Worm (Caenorhabditis elegans) whole organism, early embryonic: ENCODE measurements around the gene fbxc-17.
"Not testable (repeated sequence)": the region's sequence is repeated elsewhere in the genome, so short reads cannot be mapped to it uniquely, and the experiment has no call there.

Experiments used
- B0310.2 ChIP-seq: sonication (generic microtip); optimal IDR thresholded peaks from 2 replicates; lab custom pipeline; 2016; ENCODE audit warnings: mild to moderate bottlenecking, missing genetic modification characterization, missing compliant biosample characterization
- F13C5.2 ChIP-seq: sonication (generic microtip); optimal IDR thresholded peaks from 2 replicates; lab custom pipeline; 2017; ENCODE audit warnings: mild to moderate bottlenecking, missing genetic modification characterization, inconsistent platforms, missing compliant biosample characterization
- aly-1 ChIP-seq: sonication (generic microtip); optimal IDR thresholded peaks from 2 replicates; lab custom pipeline; 2016; ENCODE audit warnings: missing genetic modification characterization, missing compliant biosample characterization
- ama-1 ChIP-seq: fragments of 150-350 bp; optimal IDR thresholded peaks from 2 replicates; lab custom pipeline; 2014
- ceh-13 ChIP-seq: fragments of 200-800 bp; sonication (Bioruptor generic); optimal IDR thresholded peaks from 2 replicates; lab custom pipeline; 2018; ENCODE audit warnings: mild to moderate bottlenecking, missing genetic modification characterization, missing compliant biosample characterization
- ceh-36 ChIP-seq: sonication (generic microtip); optimal IDR thresholded peaks from 2 replicates; lab custom pipeline; 2016; ENCODE audit warnings: missing genetic modification characterization, inconsistent platforms, missing compliant biosample characterization
- ets-7 ChIP-seq: sonication (generic microtip); optimal IDR thresholded peaks from 2 replicates; lab custom pipeline; 2016; ENCODE audit warnings: missing genotype, missing genetic modification characterization, missing compliant biosample characterization
- flt-1 ChIP-seq: fragments of 200-800 bp; sonication (Bioruptor generic); IDR thresholded peaks from 2 replicates; pipeline ENCODE4 v1.3.6; 2022; ENCODE audit warnings: missing genetic modification characterization, missing compliant biosample characterization
- hmbx-1 ChIP-seq: sonication (generic microtip); optimal IDR thresholded peaks from 2 replicates; lab custom pipeline; 2016; ENCODE audit warnings: mild to moderate bottlenecking, missing genetic modification characterization, missing compliant biosample characterization
- hmg-4 ChIP-seq: fragments of 200-800 bp; sonication (Bioruptor generic); optimal IDR thresholded peaks from 2 replicates; lab custom pipeline; 2018; ENCODE audit warnings: mild to moderate bottlenecking, missing genetic modification characterization, missing compliant biosample characterization
- hnd-1 ChIP-seq: sonication (generic microtip); optimal IDR thresholded peaks from 2 replicates; lab custom pipeline; 2016; ENCODE audit warnings: missing genetic modification characterization, missing compliant biosample characterization
- pes-1 ChIP-seq: fragments of 200-800 bp; sonication (Bioruptor generic); IDR thresholded peaks from 2 replicates; pipeline ENCODE4 v1.3.6; 2022; ENCODE audit warnings: missing genetic modification reagents, missing genetic modification characterization, missing compliant biosample characterization
- scrt-1 ChIP-seq: fragments of 200-800 bp; sonication (Bioruptor generic); IDR thresholded peaks from 2 replicates; pipeline ENCODE4 v1.3.6; 2022; ENCODE audit warnings: missing genetic modification characterization, missing compliant biosample characterization
- sea-1 ChIP-seq: fragments of 200-800 bp; sonication (Bioruptor generic); conservative IDR thresholded peaks from 2 replicates; pipeline ENCODE4 v1.3.6; 2022; ENCODE audit warnings: missing genetic modification characterization, missing compliant biosample characterization
- tbx-11 ChIP-seq: fragments of 200-800 bp; sonication (Bioruptor generic); IDR thresholded peaks from 2 replicates; pipeline ENCODE4 v1.3.6; 2022; ENCODE audit warnings: missing genetic modification characterization, missing compliant biosample characterization
- tbx-37 ChIP-seq: fragments of 200-800 bp; sonication (Bioruptor generic); conservative IDR thresholded peaks from 2 replicates; pipeline ENCODE4 v1.3.6; 2022; ENCODE audit warnings: missing genetic modification reagents, missing genetic modification characterization, missing compliant biosample characterization
- tra-4 ChIP-seq: sonication (generic microtip); optimal IDR thresholded peaks from 2 replicates; lab custom pipeline; 2017; ENCODE audit warnings: missing genetic modification characterization, missing compliant biosample characterization

Gene fbxc-17

ce11 chrII:979135-979534 lies at the start of gene fbxc-17, which contains the start of gene fbxc-15:
Gene fbxc-17 (minus strand): TSS chrII:979235.
Gene fbxc-15 (plus strand): TSS chrII:979423.
- no peak for TF ChIP-seq hmg-4
- TF ChIP-seq ama-1: no peak
- no peak for TF ChIP-seq F13C5.2 (tag; lab: Kevin White, UChicago)
- no peak for TF ChIP-seq hnd-1 (tag; lab: Kevin White, UChicago)
- TF ChIP-seq tra-4 (tag; lab: Kevin White, UChicago): no peak

DNA sequence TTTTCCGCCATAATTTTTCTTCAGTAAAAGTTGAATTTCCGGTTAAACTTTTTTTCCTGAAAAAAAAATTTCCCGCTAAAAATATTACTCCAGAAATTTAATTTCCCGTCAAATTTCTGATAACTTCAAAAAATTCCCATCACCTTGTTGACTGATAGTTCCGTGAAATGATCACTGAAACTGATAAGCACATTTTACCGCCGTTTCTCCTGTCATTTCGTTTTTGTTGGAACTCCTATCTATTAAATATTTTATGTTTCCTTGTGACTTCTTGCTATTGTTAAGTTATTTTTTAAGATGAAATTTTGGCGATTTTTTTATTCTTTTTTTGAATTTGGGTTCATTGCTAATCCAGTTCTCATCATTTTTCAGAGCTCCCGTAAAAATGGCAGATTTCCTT lies 49.6 kb upstream of the fbxc-17 start, which contains the start of gene math-34:
math-34 (plus strand) TSS at position 371 of the 400 bp plus-strand sequence.
- no peak for TF ChIP-seq hnd-1 (tag; lab: Kevin White, UChicago)
- TF ChIP-seq sea-1: no peak
- no peak for TF ChIP-seq B0310.2 (tag; lab: Kevin White, UChicago)
- no peak for TF ChIP-seq pes-1 (GFP tag; lab: Robert Waterston, UW)
- no peak for TF ChIP-seq hmbx-1 (tag; lab: Kevin White, UChicago)
- TF ChIP-seq flt-1 (GFP tag; lab: Robert Waterston, UW): no peak
- no peak for TF ChIP-seq tra-4 (tag; lab: Kevin White, UChicago)
- TF ChIP-seq tbx-11: no peak
- no peak for TF ChIP-seq scrt-1 (GFP tag; lab: Robert Waterston, UW)
- no peak for TF ChIP-seq ceh-13
- TF ChIP-seq aly-1: no peak
- no peak for TF ChIP-seq ets-7 (tag; lab: Kevin White, UChicago)
- TF ChIP-seq hmg-4: no peak
- TF ChIP-seq ama-1: no peak
- no peak for TF ChIP-seq tbx-37 (GFP tag; lab: Robert Waterston, UW)
- no peak for TF ChIP-seq ceh-36 (tag; lab: Kevin White, UChicago)
- TF ChIP-seq F13C5.2 (tag; lab: Kevin White, UChicago): no peak

- TF ChIP-seq tbx-11: no peak
- TF ChIP-seq hnd-1 (tag; lab: Kevin White, UChicago): no peak
- TF ChIP-seq B0310.2 (tag; lab: Kevin White, UChicago): no peak
- TF ChIP-seq flt-1 (GFP tag; lab: Robert Waterston, UW): no peak
- no peak for TF ChIP-seq tbx-37 (GFP tag; lab: Robert Waterston, UW)
- TF ChIP-seq F13C5.2 (tag; lab: Kevin White, UChicago): no peak
- no peak for TF ChIP-seq scrt-1 (GFP tag; lab: Robert Waterston, UW)
- TF ChIP-seq hmg-4: no peak
- no peak for TF ChIP-seq ets-7 (tag; lab: Kevin White, UChicago)
- no peak for TF ChIP-seq ceh-13
- TF ChIP-seq pes-1 (GFP tag; lab: Robert Waterston, UW): no peak
- no peak for TF ChIP-seq ceh-36 (tag; lab: Kevin White, UChicago)
These were observed 47.6 kb upstream of the fbxc-17 start, which contains the start of gene M01D1.12 for ce11 chrII:1026670-1027069. Gene M01D1.12 (plus strand): TSS chrII:1026970.

ce11 chrII:1024684-1025083 lies 45.6 kb upstream of the fbxc-17 start, which contains the start of gene btb-11:
Gene btb-11 (minus strand): TSS chrII:1024784.
- TF ChIP-seq tbx-11; ceh-36 (tag; lab: Kevin White, UChicago); hmbx-1 (tag; lab: Kevin White, UChicago): not testable (repeated sequence)

ce11 chrII:1006375-1006774 lies 27.3 kb upstream of the fbxc-17 start, which contains the start of gene F45D11.14:
Gene F45D11.14 (minus strand): TSS chrII:1006475.
- not testable (repeated sequence) for TF ChIP-seq aly-1; hmbx-1 (tag; lab: Kevin White, UChicago); ceh-13

ce11 chrII:1001351-1001750 lies 22.3 kb upstream of the fbxc-17 start, which contains the start of the genes fbxb-30 and F45D11.5:
Gene fbxb-30 (minus strand): TSS chrII:1001451.
Gene F45D11.5 (plus strand): TSS chrII:1001702.
- no peak for TF ChIP-seq sea-1
- TF ChIP-seq flt-1 (GFP tag; lab: Robert Waterston, UW): no peak
- no peak for TF ChIP-seq pes-1 (GFP tag; lab: Robert Waterston, UW)
- no peak for TF ChIP-seq ama-1

ce11 chrII:999493-999892 lies 20.5 kb upstream of the fbxc-17 start, which contains the start of gene fbxb-29:
Gene fbxb-29 (minus strand): TSS chrII:999593.
- TF ChIP-seq hnd-1 (tag; lab: Kevin White, UChicago): no peak
- no peak for TF ChIP-seq B0310.2 (tag; lab: Kevin White, UChicago)
- no peak for TF ChIP-seq tra-4 (tag; lab: Kevin White, UChicago)
- TF ChIP-seq hmbx-1 (tag; lab: Kevin White, UChicago): no peak
- TF ChIP-seq ama-1: no peak
- TF ChIP-seq pes-1 (GFP tag; lab: Robert Waterston, UW): no peak
- no peak for TF ChIP-seq tbx-11
- no peak for TF ChIP-seq flt-1 (GFP tag; lab: Robert Waterston, UW)
- no peak for TF ChIP-seq ets-7 (tag; lab: Kevin White, UChicago)
- no peak for TF ChIP-seq sea-1
- no peak for TF ChIP-seq ceh-13
- no peak for TF ChIP-seq hmg-4
- no peak for TF ChIP-seq scrt-1 (GFP tag; lab: Robert Waterston, UW)

- not testable (repeated sequence) for TF ChIP-seq ceh-36 (tag; lab: Kevin White, UChicago); sea-1; F13C5.2 (tag; lab: Kevin White, UChicago)
These were observed 17.1 kb upstream of the fbxc-17 start, which contains the start of gene F45D11.11 for ce11 chrII:996112-996511. Gene F45D11.11 (minus strand): TSS chrII:996212.

- TF ChIP-seq hnd-1 (tag; lab: Kevin White, UChicago); hmbx-1 (tag; lab: Kevin White, UChicago); ceh-13: not testable (repeated sequence)
These were observed 15.2 kb upstream of the fbxc-17 start, which contains the start of gene F45D11.7 for ce11 chrII:994231-994630. Gene F45D11.7 (plus strand): TSS chrII:994531.
